Fruit fly (Drosophila melanogaster) S2 (cell line): Measurements from ENCODE around the gene btl.

Experiments used
- CG8478 ChIP-seq: fragments of >200 bp; optimal IDR thresholded peaks from 2 replicates; lab custom pipeline; 2018
- CTCF ChIP-seq, 2 experiments: fragments of >200 bp; optimal IDR thresholded peaks; 2 replicates each; lab custom pipeline; 2018

- no peak for TF ChIP-seq CG8478 (lab: Kevin White, UChicago)
- TF ChIP-seq CTCF (optimal IDR thresholded peaks at IDR 0.05; lab: Kevin White, UChicago) = peak; percentile 12 to 37
Observed at dm6 chr3L:14053073-14053643, 22.4 kb upstream of the btl start, which contains the start of the genes CG13484 and Frl.
